Fruit fly (Drosophila melanogaster) whole organism, wandering third instar larva: Measurements from ENCODE around the gene CG14891.

ENCODE experiments used
- Abd-B ChIP-seq: fragments of >200 bp; optimal IDR thresholded peaks from 2 replicates; lab custom pipeline; 2017; ENCODE audit warnings: missing biosample characterization, missing genetic modification characterization
- CG32264 ChIP-seq: fragments of 200-800 bp; sonication (Bioruptor generic); optimal IDR thresholded peaks from 2 replicates; lab custom pipeline; 2016; ENCODE audit warnings: missing biosample characterization, missing genetic modification characterization
- CG9705 ChIP-seq: fragments of 200-800 bp; sonication (Bioruptor generic); optimal IDR thresholded peaks from 2 replicates; lab custom pipeline; 2018; ENCODE audit warnings: missing biosample characterization, mild to moderate bottlenecking, missing genetic modification characterization
- CrebA ChIP-seq: fragments of 200-800 bp; sonication (Bioruptor generic); optimal IDR thresholded peaks from 2 replicates; lab custom pipeline; 2016; ENCODE audit warnings: missing biosample characterization, mild to moderate bottlenecking, missing genetic modification characterization, borderline replicate concordance
- Dfd ChIP-seq: fragments of >200 bp; optimal IDR thresholded peaks from 2 replicates; lab custom pipeline; 2017; ENCODE audit warnings: missing biosample characterization, missing genetic modification characterization
- Dif ChIP-seq: fragments of 200-275, 200-300 bp; sonication (Bioruptor generic); optimal IDR thresholded peaks from 2 replicates; lab custom pipeline; 2018; ENCODE audit warnings: missing biosample characterization, missing genetic modification characterization; ENCODE audit not compliant: partially characterized antibody
- GATAd ChIP-seq: sonication (Bioruptor generic); optimal IDR thresholded peaks from 2 replicates; lab custom pipeline; 2016; ENCODE audit warnings: missing biosample characterization, missing genetic modification characterization
- HLH106 ChIP-seq: fragments of 200-800 bp; optimal IDR thresholded peaks from 3 replicates; lab custom pipeline; 2019; ENCODE audit warnings: missing biosample characterization, mild to moderate bottlenecking, missing genetic modification characterization, moderate library complexity
- Hnf4 ChIP-seq: fragments of 200-800 bp; sonication (Bioruptor generic); optimal IDR thresholded peaks from 2 replicates; lab custom pipeline; 2016; ENCODE audit warnings: missing biosample characterization, mild to moderate bottlenecking, missing genetic modification characterization
- Hr78 ChIP-seq: fragments of >200 bp; optimal IDR thresholded peaks from 2 replicates; lab custom pipeline; 2017; ENCODE audit warnings: missing biosample characterization, missing genetic modification characterization
- Hr83 ChIP-seq: fragments of 200-300 bp; sonication (Bioruptor generic); optimal IDR thresholded peaks from 2 replicates; lab custom pipeline; 2016; ENCODE audit warnings: missing biosample characterization, mild to moderate bottlenecking, missing genetic modification characterization, moderate library complexity; ENCODE audit not compliant: poor library complexity, severe bottlenecking
- Mio ChIP-seq: sonication (Bioruptor generic); optimal IDR thresholded peaks from 2 replicates; lab custom pipeline; 2016; ENCODE audit warnings: missing biosample characterization, missing genetic modification characterization
- Myc ChIP-seq: fragments of >200 bp; optimal IDR thresholded peaks from 2 replicates; lab custom pipeline; 2017
- N ChIP-seq: fragments of >200 bp; optimal IDR thresholded peaks from 2 replicates; lab custom pipeline; 2018; ENCODE audit warnings: missing biosample characterization, missing external identifiers, missing genetic modification characterization
- OdsH ChIP-seq: fragments of 200-800 bp; sonication (Bioruptor generic); optimal IDR thresholded peaks from 2 replicates; lab custom pipeline; 2016; ENCODE audit warnings: missing biosample characterization, mild to moderate bottlenecking, missing genetic modification characterization
- Rel ChIP-seq, 2 experiments: fragments of 200-800 bp; sonication (Bioruptor generic) in 1 of 2; optimal IDR thresholded peaks; 2 replicates in 1 of 2; 3 replicates in 1 of 2; lab custom pipeline; 2016 to 2019; ENCODE audit warnings: mild to moderate bottlenecking in 2 of 2, missing biosample characterization in 2 of 2, missing genetic modification characterization in 2 of 2, moderate library complexity in 1 of 2
- Vsx2 ChIP-seq: fragments of 200-300, 225-300 bp; sonication (Bioruptor generic); optimal IDR thresholded peaks from 2 replicates; lab custom pipeline; 2018; ENCODE audit warnings: missing biosample characterization, missing genetic modification characterization; ENCODE audit not compliant: partially characterized antibody
- br ChIP-seq: fragments of 200-800 bp; sonication (Bioruptor generic); optimal IDR thresholded peaks from 2 replicates; lab custom pipeline; 2016; ENCODE audit warnings: missing biosample characterization, missing genetic modification characterization
- brk ChIP-seq: fragments of 200-800 bp; sonication (Bioruptor generic); optimal IDR thresholded peaks from 2 replicates; lab custom pipeline; 2016; ENCODE audit warnings: missing biosample characterization, mild to moderate bottlenecking, missing genetic modification characterization
- dl ChIP-seq, 2 experiments: fragments of 175-275, 200-275 bp in 1 of 2; fragments of 200-275 bp in 1 of 2; sonication (Bioruptor generic); optimal IDR thresholded peaks; lab custom pipeline; 2018; ENCODE audit warnings: mild to moderate bottlenecking in 2 of 2, missing biosample characterization in 2 of 2, missing genetic modification characterization in 2 of 2, moderate library complexity in 2 of 2; ENCODE audit not compliant: partially characterized antibody in 2 of 2, insufficient read depth in 1 of 2
- dmrt93B ChIP-seq: fragments of 200-800 bp; sonication (Bioruptor generic); optimal IDR thresholded peaks from 2 replicates; lab custom pipeline; 2018; ENCODE audit warnings: missing biosample characterization, mild to moderate bottlenecking, missing genetic modification characterization
- dsf ChIP-seq: sonication (Bioruptor generic); optimal IDR thresholded peaks from 2 replicates; lab custom pipeline; 2016; ENCODE audit warnings: missing biosample characterization, missing genetic modification characterization, borderline replicate concordance
- ey ChIP-seq: fragments of 200-800 bp; sonication (Bioruptor generic); optimal IDR thresholded peaks from 2 replicates; lab custom pipeline; 2016; ENCODE audit warnings: missing biosample characterization, missing genetic modification characterization
- foxo ChIP-seq, 2 experiments: fragments of 200-800 bp; sonication (Bioruptor generic); optimal IDR thresholded peaks; 2 replicates in 1 of 2; 3 replicates in 1 of 2; lab custom pipeline; 2016 to 2017; ENCODE audit warnings: missing biosample characterization in 2 of 2, missing genetic modification characterization in 2 of 2
- fru ChIP-seq: fragments of 200-800 bp; sonication (Bioruptor generic); optimal IDR thresholded peaks from 3 replicates; lab custom pipeline; 2016; ENCODE audit warnings: missing biosample characterization, mild to moderate bottlenecking, missing genetic modification characterization
- h ChIP-seq: fragments of 200-800 bp; sonication (Bioruptor generic); optimal IDR thresholded peaks from 3 replicates; lab custom pipeline; 2016; ENCODE audit warnings: missing biosample characterization, mild to moderate bottlenecking, missing genetic modification characterization
- jim ChIP-seq: fragments of 175-275, 200-325 bp; sonication (Bioruptor generic); optimal IDR thresholded peaks from 2 replicates; lab custom pipeline; 2016; ENCODE audit warnings: missing biosample characterization, mild to moderate bottlenecking, missing genetic modification characterization
- lola ChIP-seq: fragments of >200 bp; optimal IDR thresholded peaks from 2 replicates; lab custom pipeline; 2017; ENCODE audit warnings: missing biosample characterization, missing genetic modification characterization
- psq ChIP-seq: fragments of 200-800 bp; sonication (Bioruptor generic); optimal IDR thresholded peaks from 3 replicates; lab custom pipeline; 2017; ENCODE audit warnings: missing biosample characterization, mild to moderate bottlenecking, missing genetic modification characterization, moderate library complexity
- rgr ChIP-seq: fragments of 200-800 bp; sonication (Bioruptor generic); optimal IDR thresholded peaks from 3 replicates; lab custom pipeline; 2016; ENCODE audit warnings: missing biosample characterization, mild to moderate bottlenecking, missing genetic modification characterization
- sage ChIP-seq: fragments of 200-800 bp; sonication (Bioruptor generic); optimal IDR thresholded peaks from 2 replicates; lab custom pipeline; 2016; ENCODE audit warnings: missing biosample characterization, mild to moderate bottlenecking, missing genetic modification characterization
- sv ChIP-seq: fragments of 200-800 bp; sonication (Bioruptor generic); optimal IDR thresholded peaks from 3 replicates; lab custom pipeline; 2016; ENCODE audit warnings: missing biosample characterization, missing genetic modification characterization
- tai ChIP-seq: sonication (Bioruptor generic); optimal IDR thresholded peaks from 2 replicates; lab custom pipeline; 2016; ENCODE audit warnings: missing biosample characterization, missing genetic modification characterization
- usp ChIP-seq: fragments of >200 bp; optimal IDR thresholded peaks from 2 replicates; lab custom pipeline; 2017; ENCODE audit warnings: missing biosample characterization, missing genetic modification characterization
- woc ChIP-seq: sonication (Bioruptor generic); optimal IDR thresholded peaks from 2 replicates; lab custom pipeline; 2016; ENCODE audit warnings: missing biosample characterization, mild to moderate bottlenecking, missing genetic modification characterization

Gene CG14891

dm6 chr3R:16526256-16526655 is 45.1 kb upstream of the CG14891 start:
- TF ChIP-seq HLH106 (tag; lab: Kevin White, UChicago): no peak
- no peak for TF ChIP-seq woc
- no peak for TF ChIP-seq sage (GFP tag; lab: Kevin White, UChicago)
- no peak for TF ChIP-seq OdsH
- TF ChIP-seq sv: no peak
- TF ChIP-seq ey: no peak
- no peak for TF ChIP-seq Dfd (GFP tag; lab: Kevin White, UChicago)
- no peak for TF ChIP-seq Hr78 (GFP tag; lab: Kevin White, UChicago)
- TF ChIP-seq brk (GFP tag; lab: Kevin White, UChicago): no peak
- TF ChIP-seq h: no peak
- no peak for TF ChIP-seq dmrt93B (GFP tag; lab: Kevin White, UChicago)
- no peak for TF ChIP-seq tai
- no peak for TF ChIP-seq GATAd (GFP tag; lab: Kevin White, UChicago)
- TF ChIP-seq, all 38 proteins: peak for 0

DNA sequence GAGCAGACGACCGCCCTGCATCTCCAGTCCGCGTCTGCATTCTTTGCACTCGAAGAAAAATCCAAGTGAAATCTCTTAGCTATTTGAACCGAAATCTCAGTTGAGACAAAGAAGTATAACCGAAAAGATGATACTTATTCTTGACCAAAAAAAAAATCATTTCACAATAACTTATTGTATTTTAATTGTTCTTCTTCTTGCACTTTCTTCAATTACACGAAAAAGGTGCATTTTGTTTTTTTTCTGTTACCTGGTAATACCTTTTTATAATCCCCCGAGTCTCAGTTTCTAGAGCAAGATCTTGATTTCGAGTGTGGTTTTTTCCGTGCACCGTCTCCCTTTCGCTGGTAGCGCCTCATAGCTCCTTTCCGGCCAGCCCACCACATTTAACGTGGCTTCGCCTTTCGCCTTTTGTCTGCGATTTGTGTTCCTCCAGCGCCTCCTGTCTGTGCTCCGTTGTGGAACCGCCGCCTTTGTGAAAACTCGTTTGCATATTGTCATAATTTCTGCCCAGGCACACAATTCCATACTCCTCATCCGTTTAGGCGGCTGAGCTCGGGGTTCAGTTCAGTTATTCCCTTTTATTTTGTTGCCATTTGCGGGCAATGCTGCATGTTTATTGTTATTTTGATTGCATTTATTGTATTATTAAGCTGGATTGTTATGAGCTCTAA is 44.5 kb upstream of the CG14891 start:
- TF ChIP-seq N (no peak), rgr (peak; percentile 23), Abd-B (GFP tag; lab: Kevin White, UChicago) (no peak), ey (peak; percentile 50), GATAd (GFP tag; lab: Kevin White, UChicago) (no peak), lola (GFP tag; lab: Kevin White, UChicago) (no peak), Dfd (GFP tag; lab: Kevin White, UChicago) (no peak), psq (peak; percentile 22), CG32264 (GFP tag; lab: Kevin White, UChicago) (no peak), sage (GFP tag; lab: Kevin White, UChicago) (no peak), OdsH (peak; percentile 20), dl (GFP tag; optimal IDR thresholded peaks at IDR 0.05; lab: Kevin White, UChicago; ENCODE audit: insufficient read depth in 1 of 2, partially characterized antibody in 2 of 2) (no peak), h (peak; percentile 56), fru (GFP tag; lab: Kevin White, UChicago) (peak; percentile 40), Dif (GFP tag; lab: Kevin White, UChicago) (no peak), CrebA (GFP tag; lab: Kevin White, UChicago) (no peak), usp (GFP tag; lab: Kevin White, UChicago) (no peak), Hr78 (GFP tag; lab: Kevin White, UChicago) (no peak), tai (no peak), CG9705 (GFP tag; lab: Kevin White, UChicago) (no peak), Vsx2 (GFP tag; lab: Kevin White, UChicago) (no peak), dmrt93B (GFP tag; lab: Kevin White, UChicago) (no peak), brk (GFP tag; lab: Kevin White, UChicago) (no peak), Mio (GFP tag; lab: Kevin White, UChicago) (no peak), Rel (GFP tag; optimal IDR thresholded peaks at IDR 0.05; lab: Kevin White, UChicago) (no peak), Rel (tag; optimal IDR thresholded peaks at IDR 0.05; lab: Kevin White, UChicago) (no peak), foxo (GFP tag; optimal IDR thresholded peaks at IDR 0.05; lab: Kevin White, UChicago) (peak in 1 of 2 experiments; percentile 18), sv (no peak), jim (no peak), dsf (GFP tag; lab: Kevin White, UChicago) (no peak), br (GFP tag; lab: Kevin White, UChicago) (peak; percentile 10)

- TF ChIP-seq foxo (GFP tag; optimal IDR thresholded peaks at IDR 0.05; lab: Kevin White, UChicago): no peak
These were observed 42.9 kb upstream of the CG14891 start for dm6 chr3R:16528429-16528828.

- TF ChIP-seq GATAd (GFP tag; lab: Kevin White, UChicago) (no peak), ey (no peak), Dfd (GFP tag; lab: Kevin White, UChicago) (no peak), woc (no peak), Hnf4 (GFP tag; lab: Kevin White, UChicago) (no peak), h (no peak), tai (no peak), Myc (lab: Kevin White, UChicago) (no peak), dmrt93B (GFP tag; lab: Kevin White, UChicago) (no peak), dl (GFP tag; optimal IDR thresholded peaks at IDR 0.05; lab: Kevin White, UChicago; ENCODE audit: insufficient read depth in 1 of 2, partially characterized antibody in 2 of 2) (no peak), sv (no peak), N (no peak), Hr83 (GFP tag; lab: Kevin White, UChicago) (no peak), Abd-B (GFP tag; lab: Kevin White, UChicago) (no peak), CG32264 (GFP tag; lab: Kevin White, UChicago) (no peak), usp (GFP tag; lab: Kevin White, UChicago) (no peak), OdsH (no peak), br (GFP tag; lab: Kevin White, UChicago) (no peak), Hr78 (GFP tag; lab: Kevin White, UChicago) (no peak)
These were observed 40.9 kb upstream of the CG14891 start for dm6 chr3R:16530424-16530823.
